Worm (Caenorhabditis elegans): ENCODE data around the gene emb-27.

Gene emb-27

DNA sequence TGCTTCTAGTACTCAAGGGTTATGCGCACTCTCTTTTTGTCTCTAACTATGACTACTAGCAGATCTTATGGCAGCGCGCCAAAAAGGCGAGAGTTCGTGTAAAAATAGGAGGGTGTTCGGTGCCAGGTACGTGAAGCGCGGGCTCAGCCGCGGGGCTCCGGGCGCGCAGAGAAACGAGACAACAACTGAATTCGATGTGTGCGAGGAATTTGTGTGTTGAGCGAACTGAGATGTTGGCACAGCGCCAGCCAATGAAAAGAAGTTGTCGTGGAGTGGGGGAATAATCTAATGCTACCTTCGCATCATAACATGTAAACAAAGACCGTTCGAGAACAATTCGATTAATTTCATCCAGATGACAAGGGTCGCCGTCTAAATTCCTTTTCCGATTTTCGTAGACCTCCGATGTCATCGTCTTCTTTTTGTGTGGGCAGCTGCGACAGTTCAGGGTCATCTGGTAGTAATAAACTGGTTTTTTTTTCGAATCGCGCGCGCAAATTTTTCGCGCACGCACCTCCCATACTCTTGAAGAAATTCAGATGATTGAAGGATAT, 30.5 kb downstream of the emb-27 start (continued):
- TF ChIP-seq tbx-9 (tag; optimal IDR thresholded peaks at IDR 0.05; ENCODE audit: borderline replicate concordance) = no peak
- TF ChIP-seq athp-1 (tag; optimal IDR thresholded peaks at IDR 0.05) = no peak
- peak; percentile 54; the same call in 1 of the 2 replicates for TF ChIP-seq hmg-1.2 (GFP tag; IDR thresholded peaks at IDR 0.05)
- 0 out of 2 replicates have a peak, but pooled peaks have one; percentile 63 for TF ChIP-seq nfyb-1 (GFP tag; IDR thresholded peaks at IDR 0.05)
- TF ChIP-seq egrh-3 (GFP tag; IDR thresholded peaks at IDR 0.05) = no peak
- TF ChIP-seq F52B5.7 (tag; optimal IDR thresholded peaks at IDR 0.05) = peak; percentile 39
- peak in 1 of 3 experiments; percentile 29 for TF ChIP-seq lin-35 (GFP tag; optimal IDR thresholded peaks at IDR 0.05)
- TF ChIP-seq lsy-27 (tag; optimal IDR thresholded peaks at IDR 0.05; ENCODE audit: borderline replicate concordance, insufficient read depth) = no peak
- no peak for TF ChIP-seq snpc-1.1 (tag; optimal IDR thresholded peaks at IDR 0.05; ENCODE audit: insufficient read depth)
- peak; percentile 80 for TF ChIP-seq zfh-2 (GFP tag; conservative IDR thresholded peaks at IDR 0.05)
- TF ChIP-seq T07F8.4 (tag; optimal IDR thresholded peaks at IDR 0.05) = no peak
- TF ChIP-seq Y53G8AR.9 (GFP tag; conservative IDR thresholded peaks at IDR 0.05) = 0 out of 2 replicates have a peak, but pooled peaks have one; percentile 18
- TF ChIP-seq Y53F4B.3 (GFP tag; IDR thresholded peaks at IDR 0.05) = no peak
- TF ChIP-seq cebp-1 (GFP tag; IDR thresholded peaks at IDR 0.05) = no peak
- TF ChIP-seq cebp-1 (tag; optimal IDR thresholded peaks at IDR 0.05) = peak; percentile 51
- TF ChIP-seq C17E4.6 (GFP tag; IDR thresholded peaks at IDR 0.05) = no peak
- TF ChIP-seq ZK185.1 (tag; optimal IDR thresholded peaks at IDR 0.05; ENCODE audit: poor library complexity, severe bottlenecking) = no peak
- TF ChIP-seq tbp1 (GFP tag; optimal IDR thresholded peaks at IDR 0.05) = no peak
- TF ChIP-seq efl-1 (GFP tag; optimal IDR thresholded peaks at IDR 0.05) = no peak
- TF ChIP-seq hrde-1 (tag; optimal IDR thresholded peaks at IDR 0.05; ENCODE audit: borderline replicate concordance) = no peak
- peak; percentile 18 for TF ChIP-seq repo-1 (tag; optimal IDR thresholded peaks at IDR 0.05)
- TF ChIP-seq attf-6 (GFP tag; IDR thresholded peaks at IDR 0.05) = no peak
- TF ChIP-seq pbrm-1 (GFP tag; IDR thresholded peaks at IDR 0.05) = no peak
- TF ChIP-seq xnd-1 (tag; optimal IDR thresholded peaks at IDR 0.05) = no peak
- no peak for TF ChIP-seq madf-3 (GFP tag; IDR thresholded peaks at IDR 0.05)
- no peak for TF ChIP-seq somi-1 (GFP tag; optimal IDR thresholded peaks at IDR 0.05)
- TF ChIP-seq let-526 (GFP tag; IDR thresholded peaks at IDR 0.05) = no peak
- no peak for TF ChIP-seq ztf-6 (GFP tag; IDR thresholded peaks at IDR 0.05)
- no peak for TF ChIP-seq gei-17 (GFP tag; optimal IDR thresholded peaks at IDR 0.05)
- TF ChIP-seq unc-130 (GFP tag; optimal IDR thresholded peaks at IDR 0.05) = no peak
- TF ChIP-seq nhr-27 (tag; optimal IDR thresholded peaks at IDR 0.05) = peak; percentile 20
- no peak for TF ChIP-seq snpc-1.3 (tag; optimal IDR thresholded peaks at IDR 0.05; ENCODE audit: insufficient read depth)
- TF ChIP-seq lin-26 (GFP tag; IDR thresholded peaks at IDR 0.05) = no peak
- no peak for TF ChIP-seq lag-1 (GFP tag; IDR thresholded peaks at IDR 0.05)

ce11 chrII:8130792-8131191, 31.2 kb downstream of the emb-27 start:
- no peak for TF ChIP-seq cebp-1 (GFP tag; IDR thresholded peaks at IDR 0.05)
- TF ChIP-seq cebp-1 (tag; optimal IDR thresholded peaks at IDR 0.05) = peak; percentile 28
- no peak for TF ChIP-seq snpc-3.4 (tag; optimal IDR thresholded peaks at IDR 0.05)
- 0 out of 2 replicates have a peak, but pooled peaks have one; percentile 5 for TF ChIP-seq hmg-1.2 (GFP tag; IDR thresholded peaks at IDR 0.05)
- TF ChIP-seq dox-1 (GFP tag; IDR thresholded peaks at IDR 0.05) = 0 out of 2 replicates have a peak, but pooled peaks have one; percentile 11
